Fruit fly (Drosophila melanogaster): Measurements from ENCODE around the gene CG15432.

Gene CG15432

dm6 chr2L:4403013-4403604 lies 39.0 kb upstream of the CG15432 start, which contains the start of gene Dim1 (continued):
- TF ChIP-seq dmrt99B (tag; optimal IDR thresholded peaks at IDR 0.05), result no peak
- TF ChIP-seq CG8388 (GFP tag; optimal IDR thresholded peaks at IDR 0.05), result peak; percentile 38
- no peak for TF ChIP-seq Nf-YA (GFP tag; IDR thresholded peaks at IDR 0.05)
- no peak for TF ChIP-seq CG3407 (GFP tag; optimal IDR thresholded peaks at IDR 0.05)
- no peak for TF ChIP-seq CG4404 (GFP tag; IDR thresholded peaks at IDR 0.05)
- TF ChIP-seq CG12942 (GFP tag; optimal IDR thresholded peaks at IDR 0.05), result no peak
- TF ChIP-seq CG12236 (GFP tag; optimal IDR thresholded peaks at IDR 0.05), result no peak
- TF ChIP-seq pan (optimal IDR thresholded peaks at IDR 0.05), result no peak
- no peak for TF ChIP-seq pan (GFP tag; optimal IDR thresholded peaks at IDR 0.05 in 1 of 2, IDR thresholded peaks at IDR 0.05 in 1 of 2)
- TF ChIP-seq CG31441 (GFP tag; IDR thresholded peaks at IDR 0.05), result no peak
- no peak for TF ChIP-seq twi (tag; optimal IDR thresholded peaks at IDR 0.05)
- TF ChIP-seq CG6272 (GFP tag; IDR thresholded peaks at IDR 0.05), result no peak
- no peak for TF ChIP-seq sens-2 (GFP tag; IDR thresholded peaks at IDR 0.05)
- no peak for TF ChIP-seq CG10543 (GFP tag; optimal IDR thresholded peaks at IDR 0.05)
- TF ChIP-seq fu2 (GFP tag; optimal IDR thresholded peaks at IDR 0.05), result no peak
- peak; percentile 44 for TF ChIP-seq HmgZ (tag; optimal IDR thresholded peaks at IDR 0.05)
- TF ChIP-seq CG2889 (GFP tag; IDR thresholded peaks at IDR 0.05), result no peak
- TF ChIP-seq Mes4 (GFP tag; optimal IDR thresholded peaks at IDR 0.05), result peak; percentile 4
- no peak for TF ChIP-seq kni (GFP tag; optimal IDR thresholded peaks at IDR 0.05)
- TF ChIP-seq crp (GFP tag; optimal IDR thresholded peaks at IDR 0.05), result no peak
- no peak for TF ChIP-seq CG1647 (GFP tag; optimal IDR thresholded peaks at IDR 0.05)
- peak; percentile 78 for TF ChIP-seq HLH4C (GFP tag; IDR thresholded peaks at IDR 0.05; ENCODE audit: partially characterized antibody)
- TF ChIP-seq CG6791 (GFP tag; IDR thresholded peaks at IDR 0.05; ENCODE audit: partially characterized antibody), result peak; percentile 86
- peak; percentile 53 for TF ChIP-seq CG34376 (GFP tag; optimal IDR thresholded peaks at IDR 0.05)
- no peak for TF ChIP-seq CG10147 (GFP tag; optimal IDR thresholded peaks at IDR 0.05)
- no peak for TF ChIP-seq lola (GFP tag; optimal IDR thresholded peaks at IDR 0.05)
- TF ChIP-seq CG4424 (GFP tag; optimal IDR thresholded peaks at IDR 0.05), result no peak
- peak; percentile 75 for TF ChIP-seq unc-4 (GFP tag; IDR thresholded peaks at IDR 0.05; ENCODE audit: partially characterized antibody)
- TF ChIP-seq Kr (GFP tag; optimal IDR thresholded peaks at IDR 0.05), result no peak
- TF ChIP-seq rib (GFP tag; IDR thresholded peaks at IDR 0.05), result no peak
- TF ChIP-seq Hand (GFP tag; optimal IDR thresholded peaks at IDR 0.05), result no peak
- peak; percentile 68 for TF ChIP-seq vnd (GFP tag; IDR thresholded peaks at IDR 0.05; ENCODE audit: partially characterized antibody)
- TF ChIP-seq pum (GFP tag; optimal IDR thresholded peaks at IDR 0.05), result no peak
- TF ChIP-seq Antp (GFP tag; optimal IDR thresholded peaks at IDR 0.05), result no peak
- peak; percentile 54 for TF ChIP-seq CG15514 (GFP tag; optimal IDR thresholded peaks at IDR 0.05)
- no peak for TF ChIP-seq CG4730 (GFP tag; IDR thresholded peaks at IDR 0.05)
- no peak for TF ChIP-seq CG43689 (GFP tag; IDR thresholded peaks at IDR 0.05)
- TF ChIP-seq CG15269 (tag; optimal IDR thresholded peaks at IDR 0.05), result no peak
- TF ChIP-seq CG32767 (GFP tag; IDR thresholded peaks at IDR 0.05), result no peak
- TF ChIP-seq CG3726 (GFP tag; IDR thresholded peaks at IDR 0.05), result no peak
- peak; percentile 70 for TF ChIP-seq NfI (GFP tag; optimal IDR thresholded peaks at IDR 0.05)
- no peak for TF ChIP-seq CG14014 (GFP tag; IDR thresholded peaks at IDR 0.05)
- no peak for TF ChIP-seq ERR (GFP tag; optimal IDR thresholded peaks at IDR 0.05)
- peak; percentile 91 for TF ChIP-seq Dref (GFP tag; IDR thresholded peaks at IDR 0.05)
- TF ChIP-seq phol (tag; optimal IDR thresholded peaks at IDR 0.05), result no peak
- no peak for TF ChIP-seq CG9876 (GFP tag; optimal IDR thresholded peaks at IDR 0.05)
- no peak for TF ChIP-seq tup (GFP tag; optimal IDR thresholded peaks at IDR 0.05)
- peak; percentile 22 for TF ChIP-seq CG14710 (tag; optimal IDR thresholded peaks at IDR 0.05)
- TF ChIP-seq da (GFP tag; optimal IDR thresholded peaks at IDR 0.05), result no peak
- TF ChIP-seq cato (GFP tag; optimal IDR thresholded peaks at IDR 0.05; ENCODE audit: borderline replicate concordance), result no peak
